Worm (Caenorhabditis elegans) whole organism, L4 larva: ENCODE measurements around the gene K09B11.4.

ENCODE experiments used
- F26F4.8 ChIP-seq: fragments of 200-800 bp; sonication (Bioruptor generic); conservative IDR thresholded peaks from 2 replicates; pipeline ENCODE4 v1.3.6; 2022; ENCODE audit warnings: missing genetic modification characterization, missing compliant biosample characterization
- F49E8.2 ChIP-seq: sonication (generic microtip); optimal IDR thresholded peaks from 2 replicates; lab custom pipeline; 2016; ENCODE audit warnings: missing compliant biosample characterization, mild to moderate bottlenecking, missing genetic modification characterization, borderline replicate concordance
- T20F7.1 ChIP-seq: fragments of 200-800 bp; sonication (Bioruptor generic); optimal IDR thresholded peaks from 2 replicates; lab custom pipeline; 2018; ENCODE audit warnings: mild to moderate bottlenecking, missing genetic modification characterization, missing compliant biosample characterization
- Y48G9A.11 ChIP-seq: fragments of 200-800 bp; sonication (Bioruptor generic); IDR thresholded peaks from 2 replicates; pipeline ENCODE4 v1.3.6; 2022; ENCODE audit warnings: missing genetic modification reagents, missing genetic modification characterization, missing compliant biosample characterization
- Y75B8A.6 ChIP-seq: fragments of 200-800 bp; sonication (Bioruptor generic); IDR thresholded peaks from 2 replicates; pipeline ENCODE4 v1.3.6; 2022; ENCODE audit warnings: missing genetic modification reagents, missing genetic modification characterization, missing compliant biosample characterization
- ZK546.5 ChIP-seq, 2 experiments: sonication (generic microtip); optimal IDR thresholded peaks; 2 replicates each; lab custom pipeline; 2017; ENCODE audit warnings: missing biosample characterization in 2 of 2, missing genetic modification characterization in 2 of 2
- aha-1 ChIP-seq: fragments of 150-350 bp; peaks from one replicate; lab custom pipeline; 2014; ENCODE audit warnings: missing biosample characterization, missing genetic modification characterization
- ceh-28 ChIP-seq: fragments of 150-350 bp; optimal IDR thresholded peaks from 2 replicates; lab custom pipeline; 2014; ENCODE audit warnings: missing biosample characterization, missing genetic modification reagents, missing genetic modification characterization
- ceh-44 ChIP-seq: fragments of 200-800 bp; sonication (Bioruptor generic); IDR thresholded peaks from 2 replicates; pipeline ENCODE4 v1.3.6; 2022; ENCODE audit warnings: missing genetic modification reagents, missing genetic modification characterization, missing compliant biosample characterization
- dpl-1 ChIP-seq: fragments of 150-350 bp; optimal IDR thresholded peaks from 2 replicates; lab custom pipeline; 2014; ENCODE audit warnings: missing biosample characterization, missing genetic modification reagents, missing genetic modification characterization
- dve-1 ChIP-seq: sonication (generic microtip); optimal IDR thresholded peaks from 2 replicates; lab custom pipeline; 2017; ENCODE audit warnings: antibody characterized with exemption, mild to moderate bottlenecking, missing genetic modification characterization, missing compliant biosample characterization; ENCODE audit not compliant: insufficient read depth
- egl-27 ChIP-seq: sonication (generic microtip); optimal IDR thresholded peaks from 3 replicates; lab custom pipeline; 2017; ENCODE audit warnings: missing biosample characterization, missing genetic modification reagents, missing genetic modification characterization
- lin-1 ChIP-seq: fragments of 200-800 bp; sonication (Bioruptor generic); IDR thresholded peaks from 2 replicates; pipeline ENCODE4 v1.3.6; 2022; ENCODE audit warnings: missing genetic modification reagents, missing genetic modification characterization, missing compliant biosample characterization
- lin-13 ChIP-seq: fragments of 150-350 bp; optimal IDR thresholded peaks from 2 replicates; lab custom pipeline; 2014; ENCODE audit warnings: missing biosample characterization, missing genetic modification reagents, missing genetic modification characterization
- lin-29 ChIP-seq: fragments of 200-800 bp; sonication (Bioruptor generic); IDR thresholded peaks from 2 replicates; pipeline ENCODE4 v1.3.6; 2022; ENCODE audit warnings: missing genetic modification reagents, missing genetic modification characterization, missing compliant biosample characterization
- lir-3 ChIP-seq: sonication (generic microtip); optimal IDR thresholded peaks from 2 replicates; lab custom pipeline; 2016; ENCODE audit warnings: mild to moderate bottlenecking, missing genetic modification characterization, missing compliant biosample characterization
- mep-1 ChIP-seq: fragments of 150-350 bp; sonication (generic microtip); optimal IDR thresholded peaks from 3 replicates; lab custom pipeline; 2014; ENCODE audit warnings: missing biosample characterization, missing genetic modification characterization
- mes-2 ChIP-seq: sonication (generic microtip); optimal IDR thresholded peaks from 2 replicates; lab custom pipeline; 2016; ENCODE audit warnings: missing genotype, mild to moderate bottlenecking, missing genetic modification characterization, missing compliant biosample characterization; ENCODE audit not compliant: poor library complexity, severe bottlenecking
- mxl-2 ChIP-seq: fragments of 200-800 bp; sonication (Bioruptor generic); conservative IDR thresholded peaks from 2 replicates; pipeline ENCODE4 v1.3.6; 2022; ENCODE audit warnings: missing genetic modification reagents, missing genetic modification characterization, missing compliant biosample characterization
- nhr-102 ChIP-seq: sonication (generic microtip); optimal IDR thresholded peaks from 2 replicates; lab custom pipeline; 2016; ENCODE audit warnings: mild to moderate bottlenecking, missing genetic modification characterization, moderate library complexity, missing compliant biosample characterization
- nhr-6 ChIP-seq: fragments of 150-350 bp; optimal IDR thresholded peaks from 2 replicates; lab custom pipeline; 2014; ENCODE audit warnings: missing biosample characterization, missing genetic modification characterization
- php-3 ChIP-seq: fragments of 200-800 bp; sonication (Bioruptor generic); IDR thresholded peaks from 2 replicates; pipeline ENCODE4 v1.3.6; 2022; ENCODE audit warnings: missing genetic modification reagents, missing genetic modification characterization, missing compliant biosample characterization
- rbr-2 ChIP-seq: sonication (generic microtip); optimal IDR thresholded peaks from 2 replicates; lab custom pipeline; 2016; ENCODE audit warnings: missing genotype, missing genetic modification characterization, missing compliant biosample characterization
- sdz-12 ChIP-seq: fragments of 200-800 bp; sonication (Bioruptor generic); optimal IDR thresholded peaks from 2 replicates; lab custom pipeline; 2018; ENCODE audit warnings: mild to moderate bottlenecking, missing genetic modification characterization, missing compliant biosample characterization
- skn-1 ChIP-seq: fragments of 150-350 bp; optimal IDR thresholded peaks from 2 replicates; lab custom pipeline; 2014; ENCODE audit warnings: missing biosample characterization, missing genetic modification characterization
- zfp-3 ChIP-seq: fragments of 200-800 bp; sonication (Bioruptor generic); conservative IDR thresholded peaks from 2 replicates; pipeline ENCODE4 v1.3.6; 2022; ENCODE audit warnings: missing genetic modification reagents, missing genetic modification characterization, missing compliant biosample characterization

Gene K09B11.4

DNA sequence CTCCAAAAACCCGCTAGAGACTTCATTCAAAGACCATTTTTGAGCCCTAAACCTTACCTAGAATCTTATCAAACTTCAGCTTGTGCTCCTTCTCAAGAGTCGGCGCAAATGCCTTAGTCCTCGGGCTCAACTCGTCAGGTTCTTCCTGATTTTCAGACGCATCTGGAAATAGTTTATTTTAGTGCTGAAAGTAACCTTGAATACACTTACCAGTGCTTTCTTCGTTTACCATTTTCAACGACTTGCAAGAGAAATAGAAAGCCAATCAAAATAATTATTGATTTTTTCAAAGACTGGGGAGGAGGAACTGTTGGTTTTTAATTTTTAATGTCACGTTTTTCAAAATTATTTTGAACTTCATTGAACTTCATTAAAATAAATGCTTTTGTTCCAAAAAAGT lies 42.7 kb downstream of the K09B11.4 start, which contains the start of the genes ttbk-8.1 and Y38H8A.4:
Gene ttbk-8.1, plus strand, starts transcription at position 301 of the 400 bp plus-strand sequence.
Gene Y38H8A.4, minus strand, starts transcription at position 366 of the 400 bp plus-strand sequence.
- no peak for TF ChIP-seq skn-1 (tag; lab: Kevin White, UChicago)
- no peak for TF ChIP-seq lir-3
- no peak for TF ChIP-seq mep-1 (tag; lab: Kevin White, UChicago)
- no peak for TF ChIP-seq lin-13 (GFP tag; lab: Kevin White, UChicago)
- TF ChIP-seq php-3 (GFP tag; lab: Robert Waterston, UW), result no peak
- TF ChIP-seq nhr-102 (tag; lab: Kevin White, UChicago), result no peak
- no peak for TF ChIP-seq Y48G9A.11 (GFP tag; lab: Robert Waterston, UW)
- no peak for TF ChIP-seq lin-29 (GFP tag; lab: Robert Waterston, UW)
- no peak for TF ChIP-seq egl-27
- no peak for TF ChIP-seq mes-2 (tag; lab: Kevin White, UChicago)
- no peak for TF ChIP-seq lin-1 (GFP tag; lab: Robert Waterston, UW)
- TF ChIP-seq nhr-6, result no peak
- no peak for TF ChIP-seq rbr-2 (tag; lab: Kevin White, UChicago)
- TF ChIP-seq sdz-12 (GFP tag; lab: Kevin White, UChicago), result no peak
- no peak for TF ChIP-seq F49E8.2 (tag; lab: Kevin White, UChicago)
- TF ChIP-seq T20F7.1 (GFP tag; lab: Kevin White, UChicago), result no peak

DNA sequence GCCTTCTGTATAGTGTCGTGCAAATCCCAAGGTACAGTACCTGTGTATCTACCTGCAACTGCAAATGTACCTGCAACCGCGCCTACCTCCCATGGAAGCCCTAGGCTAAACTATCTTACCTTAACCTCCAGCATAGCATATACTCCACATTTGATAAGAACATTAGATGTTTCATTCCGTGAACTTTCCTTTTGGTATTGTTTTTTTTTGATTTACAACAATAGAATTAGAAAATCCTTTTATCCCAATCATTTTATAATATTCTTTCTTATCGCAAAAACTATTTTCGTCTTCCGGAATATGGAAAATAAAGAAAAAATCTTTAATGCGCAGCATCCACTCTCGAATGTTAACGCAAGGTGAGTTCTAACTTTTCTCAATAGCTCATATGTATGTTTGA lies 44.8 kb downstream of the K09B11.4 start, which contains the start of gene Y38H8A.2:
Gene Y38H8A.2, plus strand, starts transcription at position 301 of the 400 bp plus-strand sequence.
- TF ChIP-seq ZK546.5 (tag; optimal IDR thresholded peaks at IDR 0.05; lab: Kevin White, UChicago) (no peak), Y75B8A.6 (GFP tag; lab: Robert Waterston, UW) (no peak), dpl-1 (no peak), ceh-44 (GFP tag; lab: Robert Waterston, UW) (no peak), aha-1 (tag; lab: Kevin White, UChicago) (no peak), ceh-28 (tag; lab: Kevin White, UChicago) (no peak), mxl-2 (GFP tag; lab: Robert Waterston, UW) (no peak), F26F4.8 (GFP tag; lab: Robert Waterston, UW) (no peak), zfp-3 (GFP tag; lab: Robert Waterston, UW) (no peak), dve-1 (tag; lab: Kevin White, UChicago) (no peak), sdz-12 (GFP tag; lab: Kevin White, UChicago) (no peak)
